Fruit fly (Drosophila melanogaster) whole organism, embryonic: Measurements from ENCODE around the gene Tcs6.

Source experiments
- Awh ChIP-seq: fragments of 200-800 bp; sonication (Bioruptor generic); IDR thresholded peaks from 2 replicates; pipeline ENCODE4, ENCODE4 v1.3.6; 2022; ENCODE audit warnings: missing biosample characterization, missing genetic modification characterization
- Bteb2 ChIP-seq: fragments of 200-800 bp; sonication (Bioruptor generic); optimal IDR thresholded peaks from 2 replicates; lab custom pipeline; 2016; ENCODE audit warnings: missing biosample characterization, missing genetic modification characterization
- CG10462 ChIP-seq: fragments of 200-800 bp; sonication (Bioruptor generic); optimal IDR thresholded peaks from 2 replicates; lab custom pipeline; 2016; ENCODE audit warnings: missing biosample characterization, missing genetic modification characterization
- CG12219 ChIP-seq: fragments of 200-800 bp; sonication (Bioruptor generic); optimal IDR thresholded peaks from 3 replicates; lab custom pipeline; 2018; ENCODE audit warnings: missing biosample characterization, mild to moderate bottlenecking, missing genetic modification characterization
- CG12659 ChIP-seq: fragments of 200-800 bp; sonication (Bioruptor generic); optimal IDR thresholded peaks from 3 replicates; lab custom pipeline; 2017; ENCODE audit warnings: mild to moderate bottlenecking, missing biosample characterization, missing genetic modification reagents, missing genetic modification characterization
- CG14050 ChIP-seq: fragments of 200-800 bp; sonication (Bioruptor generic); IDR thresholded peaks from 3 replicates; pipeline ENCODE4 v1.3.6; 2022; ENCODE audit warnings: missing biosample characterization, missing genetic modification characterization
- CG14667 ChIP-seq: fragments of 200-800 bp; sonication (Bioruptor generic); IDR thresholded peaks from 2 replicates; pipeline ENCODE4 v1.3.6; 2022; ENCODE audit warnings: missing biosample characterization, missing genetic modification characterization
- CG15269 ChIP-seq: fragments of 200-800 bp; sonication (Bioruptor generic); optimal IDR thresholded peaks from 2 replicates; lab custom pipeline; 2018; ENCODE audit warnings: missing biosample characterization, mild to moderate bottlenecking, missing genetic modification characterization, moderate library complexity
- CG17385 ChIP-seq: fragments of 200-800 bp; sonication (Bioruptor generic); optimal IDR thresholded peaks from 3 replicates; lab custom pipeline; 2018; ENCODE audit warnings: missing biosample characterization, mild to moderate bottlenecking, missing genetic modification characterization
- CG18599 ChIP-seq: fragments of 200-800 bp; sonication (Bioruptor generic); optimal IDR thresholded peaks from 3 replicates; lab custom pipeline; 2017; ENCODE audit warnings: missing biosample characterization, missing genetic modification characterization, mild to moderate bottlenecking, moderate library complexity, missing genetic modification reagents
- CG2199 ChIP-seq: fragments of 200-800 bp; sonication (Bioruptor generic); IDR thresholded peaks from 3 replicates; pipeline ENCODE4 v1.3.6; 2022; ENCODE audit warnings: missing biosample characterization, missing genetic modification characterization
- CG2889 ChIP-seq: fragments of 200-800 bp; sonication (Bioruptor generic); IDR thresholded peaks from 3 replicates; pipeline ENCODE4 v1.3.6; 2022; ENCODE audit warnings: missing biosample characterization, missing genetic modification characterization
- CG31224 ChIP-seq: fragments of 200-800 bp; sonication (Bioruptor generic); IDR thresholded peaks from 2 replicates; pipeline ENCODE4 v1.3.6; 2022; ENCODE audit warnings: missing biosample characterization, missing genetic modification characterization
- CG4617 ChIP-seq: fragments of 200-800 bp; sonication (Bioruptor generic); optimal IDR thresholded peaks from 3 replicates; lab custom pipeline; 2016; ENCODE audit warnings: missing biosample characterization, missing genetic modification characterization, borderline replicate concordance
- CG6854 ChIP-seq: fragments of 200-800 bp; sonication (Bioruptor generic); optimal IDR thresholded peaks from 3 replicates; lab custom pipeline; 2017; ENCODE audit warnings: missing biosample characterization, mild to moderate bottlenecking, missing genetic modification characterization
- CG7556 ChIP-seq: fragments of 200-800 bp; sonication (Bioruptor generic); optimal IDR thresholded peaks from 2 replicates; lab custom pipeline; 2017; ENCODE audit warnings: missing biosample characterization, mild to moderate bottlenecking, missing genetic modification characterization
- CG7786 ChIP-seq: fragments of 200-800 bp; sonication (Bioruptor generic); optimal IDR thresholded peaks from 2 replicates; lab custom pipeline; 2016; ENCODE audit warnings: missing biosample characterization, missing genetic modification characterization
- CG8388 ChIP-seq: fragments of 200-800 bp; sonication (Bioruptor generic); optimal IDR thresholded peaks from 2 replicates; lab custom pipeline; 2019; ENCODE audit warnings: missing biosample characterization, mild to moderate bottlenecking, missing genetic modification characterization, moderate library complexity
- CG9437 ChIP-seq: fragments of 200-800 bp; sonication (Bioruptor generic); optimal IDR thresholded peaks from 2 replicates; lab custom pipeline; 2018; ENCODE audit warnings: missing biosample characterization, mild to moderate bottlenecking, missing genetic modification characterization
- CG9817 ChIP-seq: fragments of 200-800 bp; sonication (Bioruptor generic); optimal IDR thresholded peaks from 2 replicates; lab custom pipeline; 2018; ENCODE audit warnings: missing biosample characterization, mild to moderate bottlenecking, missing genetic modification characterization, moderate library complexity
- Gug ChIP-seq: fragments of 200-800 bp; sonication (Bioruptor generic); IDR thresholded peaks from 4 replicates; pipeline ENCODE4 v1.3.6; 2022; ENCODE audit warnings: missing biosample characterization, missing genetic modification characterization
- H15 ChIP-seq: fragments of 200-800 bp; sonication (Bioruptor generic); IDR thresholded peaks from 3 replicates; pipeline ENCODE4 v1.3.6; 2022; ENCODE audit warnings: missing biosample characterization, missing genetic modification characterization
- HLH4C ChIP-seq: fragments of 200-800 bp; sonication (Bioruptor generic); IDR thresholded peaks from 3 replicates; pipeline ENCODE4 v1.3.6; 2022; ENCODE audit warnings: missing biosample characterization, missing genetic modification characterization; ENCODE audit not compliant: partially characterized antibody
- Hr39 ChIP-seq: fragments of >200 bp; optimal IDR thresholded peaks from 2 replicates; lab custom pipeline; 2017
- Lpt ChIP-seq: fragments of >200 bp; optimal IDR thresholded peaks from 2 replicates; lab custom pipeline; 2018; ENCODE audit warnings: missing biosample characterization, missing genetic modification characterization
- MBD-R2 ChIP-seq: fragments of 200-800 bp; sonication (Bioruptor generic); IDR thresholded peaks from 2 replicates; pipeline ENCODE4 v1.3.6; 2022; ENCODE audit warnings: missing biosample characterization, missing genetic modification characterization
- Max ChIP-seq: fragments of 200-800 bp; sonication (Bioruptor generic); optimal IDR thresholded peaks from 2 replicates; lab custom pipeline; 2016; ENCODE audit warnings: missing biosample characterization, mild to moderate bottlenecking, missing genetic modification characterization
- Nf-YA ChIP-seq: fragments of 200-800 bp; sonication (Bioruptor generic); IDR thresholded peaks from 2 replicates; pipeline ENCODE4 v1.3.6; 2022; ENCODE audit warnings: missing biosample characterization, missing genetic modification characterization
- Nf-YC ChIP-seq: fragments of 200-800 bp; optimal IDR thresholded peaks from 3 replicates; lab custom pipeline; 2019; ENCODE audit warnings: missing biosample characterization, mild to moderate bottlenecking, missing genetic modification characterization, moderate library complexity
- Oaz ChIP-seq: fragments of 200-800 bp; sonication (Bioruptor generic); IDR thresholded peaks from 2 replicates; pipeline ENCODE4 v1.3.6; 2022; ENCODE audit warnings: missing biosample characterization, missing genetic modification characterization
- Ssrp ChIP-seq: fragments of 200-800 bp; sonication (Bioruptor generic); optimal IDR thresholded peaks from 2 replicates; lab custom pipeline; 2018; ENCODE audit warnings: missing biosample characterization, mild to moderate bottlenecking, missing genetic modification characterization, moderate library complexity
- Usf ChIP-seq: fragments of 200-800 bp; sonication (Bioruptor generic); optimal IDR thresholded peaks from 2 replicates; lab custom pipeline; 2017; ENCODE audit warnings: missing genotype, missing biosample characterization, missing genetic modification characterization
- ara ChIP-seq: fragments of 200-800 bp; sonication (Bioruptor generic); IDR thresholded peaks from 2 replicates; pipeline ENCODE4 v1.3.6; 2022; ENCODE audit warnings: missing biosample characterization, missing genetic modification characterization
- bigmax ChIP-seq: fragments of 200-800 bp; sonication (Bioruptor generic); optimal IDR thresholded peaks from 2 replicates; lab custom pipeline; 2018; ENCODE audit warnings: missing biosample characterization, mild to moderate bottlenecking, missing genetic modification characterization
- corto ChIP-seq: fragments of 200-800 bp; sonication (Bioruptor generic); optimal IDR thresholded peaks from 2 replicates; lab custom pipeline; 2016; ENCODE audit warnings: missing biosample characterization, mild to moderate bottlenecking, missing genetic modification characterization, moderate library complexity
- croc ChIP-seq: fragments of 200-800 bp; sonication (Bioruptor generic); conservative IDR thresholded peaks from 3 replicates; pipeline ENCODE4 v1.3.6; 2022; ENCODE audit warnings: missing biosample characterization, missing genetic modification characterization
- dati ChIP-seq: fragments of 200-800 bp; sonication (Bioruptor generic); IDR thresholded peaks from 2 replicates; pipeline ENCODE4 v1.3.6; 2022; ENCODE audit warnings: missing biosample characterization, missing genetic modification characterization
- dmrt99B ChIP-seq: fragments of 200-800 bp; sonication (Bioruptor generic); optimal IDR thresholded peaks from 2 replicates; lab custom pipeline; 2018; ENCODE audit warnings: missing biosample characterization, mild to moderate bottlenecking, missing genetic modification characterization, moderate library complexity
- dysf ChIP-seq: fragments of 200-800 bp; sonication (Bioruptor generic); IDR thresholded peaks from 3 replicates; pipeline ENCODE4 v1.3.6; 2022; ENCODE audit warnings: missing biosample characterization, missing genetic modification characterization
- gem ChIP-seq: fragments of 200-800 bp; sonication (Bioruptor generic); optimal IDR thresholded peaks from 2 replicates; lab custom pipeline; 2019; ENCODE audit warnings: missing biosample characterization, mild to moderate bottlenecking, missing genetic modification characterization, moderate library complexity
- h ChIP-seq: fragments of >200 bp; optimal IDR thresholded peaks from 2 replicates; lab custom pipeline; 2017
- hkb ChIP-seq, 2 experiments: fragments of 200-800 bp in 1 of 2; fragments of >200 bp in 1 of 2; sonication (Bioruptor generic) in 1 of 2; IDR thresholded peaks in 1 of 2; optimal IDR thresholded peaks in 1 of 2; 2 replicates each; pipeline versions ENCODE4 v1.3.6 to Lab custom; 2017 to 2022; ENCODE audit warnings: missing biosample characterization in 1 of 2, missing genetic modification characterization in 1 of 2
- kni ChIP-seq: fragments of 200-800 bp; sonication (Bioruptor generic); optimal IDR thresholded peaks from 3 replicates; lab custom pipeline; 2017; ENCODE audit warnings: mild to moderate bottlenecking, missing biosample characterization, missing genetic modification reagents, missing genetic modification characterization
- mirr ChIP-seq: fragments of 200-800 bp; sonication (Bioruptor generic); optimal IDR thresholded peaks from 3 replicates; lab custom pipeline; 2018; ENCODE audit warnings: missing biosample characterization, mild to moderate bottlenecking, missing genetic modification characterization
- nom ChIP-seq: fragments of 200-800 bp; sonication (Bioruptor generic); optimal IDR thresholded peaks from 2 replicates; lab custom pipeline; 2017; ENCODE audit warnings: missing biosample characterization, missing genetic modification characterization, mild to moderate bottlenecking, moderate library complexity, missing genetic modification reagents
- sima ChIP-seq: fragments of 200-800 bp; sonication (Bioruptor generic); optimal IDR thresholded peaks from 2 replicates; lab custom pipeline; 2016; ENCODE audit warnings: missing biosample characterization, missing genetic modification characterization
- sr ChIP-seq: fragments of 200-800 bp; sonication (Bioruptor generic); IDR thresholded peaks from 3 replicates; pipeline ENCODE4 v1.3.6; 2022; ENCODE audit warnings: missing biosample characterization, missing genetic modification characterization
- tin ChIP-seq: fragments of 200-800 bp; sonication (Bioruptor generic); optimal IDR thresholded peaks from 3 replicates; lab custom pipeline; 2016; ENCODE audit warnings: missing biosample characterization, missing genetic modification characterization
- ttk ChIP-seq: fragments of 200-800 bp; sonication (Bioruptor generic); IDR thresholded peaks from 2 replicates; pipeline ENCODE4 v2.1.2; 2022; ENCODE audit warnings: missing biosample characterization, missing genetic modification characterization
- vnd ChIP-seq: fragments of 200-800 bp; sonication (Bioruptor generic); IDR thresholded peaks from 3 replicates; pipeline ENCODE4 v1.3.6; 2022; ENCODE audit warnings: missing biosample characterization, missing genetic modification characterization; ENCODE audit not compliant: partially characterized antibody

The Tcs6 gene

DNA sequence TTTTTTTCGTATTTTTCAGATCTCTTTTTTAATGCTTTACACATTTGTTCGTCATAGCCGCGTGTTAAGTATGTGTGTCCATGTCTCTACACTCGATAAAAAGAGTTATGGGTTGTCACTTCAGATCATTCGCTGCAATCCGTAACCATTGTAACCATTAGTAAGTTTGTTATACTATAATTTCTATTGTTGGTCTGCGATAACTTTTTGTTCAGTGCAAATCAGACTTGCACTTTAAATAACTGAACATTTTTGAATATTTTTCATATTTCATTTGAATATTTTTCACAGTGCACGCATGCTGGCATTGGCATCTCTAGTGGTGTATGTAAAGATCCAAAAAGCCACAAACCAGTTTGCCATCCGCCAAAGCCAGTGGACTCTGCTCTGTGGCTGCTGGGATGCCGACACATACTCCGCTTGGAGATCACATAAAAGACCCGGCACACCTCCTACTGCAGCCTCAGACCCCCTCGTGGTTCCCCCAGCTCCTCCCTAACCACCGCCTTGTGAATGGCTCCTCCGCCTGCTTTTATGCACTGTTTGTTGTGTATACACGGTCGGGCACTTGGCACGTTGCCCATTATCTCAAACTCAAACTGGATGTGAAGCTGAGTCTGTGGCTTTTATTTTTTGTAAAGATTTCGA, 49.0 kb downstream of the Tcs6 start (continued):
- peak; percentile 90 for TF ChIP-seq tin (GFP tag; lab: Kevin White, UChicago)
- TF ChIP-seq CG10462 (GFP tag; lab: Kevin White, UChicago) = peak; percentile 76
- TF ChIP-seq CG8388 (GFP tag; lab: Kevin White, UChicago) = peak; percentile 88
- peak; percentile 86 for TF ChIP-seq Ssrp (tag; lab: Kevin White, UChicago)
- TF ChIP-seq mirr (GFP tag; lab: Kevin White, UChicago) = no peak
- TF ChIP-seq CG12219 = peak; percentile 93
- peak; percentile 75 for TF ChIP-seq Usf (GFP tag; lab: Kevin White, UChicago)
- no peak for TF ChIP-seq h
- peak; percentile 87 for TF ChIP-seq CG12659
- no peak for TF ChIP-seq bigmax (GFP tag; lab: Kevin White, UChicago)
- TF ChIP-seq dysf = peak; percentile 92
- TF ChIP-seq hkb (optimal IDR thresholded peaks at IDR 0.05; lab: Kevin White, UChicago) = no peak
- peak; percentile 88 for TF ChIP-seq hkb (GFP tag; IDR thresholded peaks at IDR 0.05; lab: Robert Waterston, UW)
- peak; percentile 90 for TF ChIP-seq CG7556 (GFP tag; lab: Kevin White, UChicago)
- peak; percentile 81 for TF ChIP-seq Gug (GFP tag; lab: Robert Waterston, UW)
- peak; percentile 83 for TF ChIP-seq croc (GFP tag; lab: Robert Waterston, UW)
- TF ChIP-seq gem (tag; lab: Kevin White, UChicago) = peak; percentile 94
- TF ChIP-seq ttk = peak; percentile 85
- TF ChIP-seq CG14050 (GFP tag; lab: Robert Waterston, UW) = peak; percentile 83
- peak; percentile 62 for TF ChIP-seq kni
- TF ChIP-seq Oaz (GFP tag; lab: Robert Waterston, UW) = peak; percentile 69
- TF ChIP-seq MBD-R2 (GFP tag; lab: Robert Waterston, UW) = peak; percentile 46; the same call in 1 of the 2 replicates
- peak; percentile 93 for TF ChIP-seq dmrt99B (tag; lab: Kevin White, UChicago)
- peak; percentile 78 for TF ChIP-seq CG9817
- peak; percentile 71 for TF ChIP-seq dati (GFP tag; lab: Robert Waterston, UW)
- TF ChIP-seq CG2199 (GFP tag; lab: Robert Waterston, UW) = 0 out of 3 replicates have a peak, but pooled peaks have one; percentile 47
- peak; percentile 76 for TF ChIP-seq Bteb2 (GFP tag; lab: Kevin White, UChicago)
- TF ChIP-seq Nf-YA (GFP tag; lab: Robert Waterston, UW) = peak; percentile 60; the same call in 1 of the 2 replicates
- TF ChIP-seq CG31224 (GFP tag; lab: Robert Waterston, UW) = 0 out of 2 replicates have a peak, but pooled peaks have one; percentile 37
- peak; percentile 85 for TF ChIP-seq CG17385 (GFP tag; lab: Kevin White, UChicago)
- no peak for TF ChIP-seq Hr39 (lab: Kevin White, UChicago)
- TF ChIP-seq CG2889 (GFP tag; lab: Robert Waterston, UW) = peak; percentile 44; the same call in 1 of the 3 replicates
- peak; percentile 54 for TF ChIP-seq CG4617 (GFP tag; lab: Kevin White, UChicago)
- TF ChIP-seq Nf-YC (tag; lab: Kevin White, UChicago) = peak; percentile 72
- TF ChIP-seq nom (GFP tag; lab: Kevin White, UChicago) = peak; percentile 94
- TF ChIP-seq corto = peak; percentile 92
- TF ChIP-seq Max (GFP tag; lab: Kevin White, UChicago) = peak; percentile 82
- peak; percentile 84 for TF ChIP-seq CG14667 (GFP tag; lab: Robert Waterston, UW)
- TF ChIP-seq Awh (GFP tag; lab: Robert Waterston, UW) = peak; percentile 89
- TF ChIP-seq H15 = peak; percentile 85
- TF ChIP-seq CG15269 (tag; lab: Kevin White, UChicago) = peak; percentile 88
- TF ChIP-seq CG6854 (GFP tag; lab: Kevin White, UChicago) = peak; percentile 75
- TF ChIP-seq CG18599 (GFP tag; lab: Kevin White, UChicago) = peak; percentile 89
- peak; percentile 84 for TF ChIP-seq CG7786 (GFP tag; lab: Kevin White, UChicago)
- no peak for TF ChIP-seq HLH4C (GFP tag; lab: Robert Waterston, UW)
- peak; percentile 57; the same call in 1 of the 3 replicates for TF ChIP-seq sr (GFP tag; lab: Robert Waterston, UW)
- peak; percentile 84 for TF ChIP-seq ara
- peak; percentile 83 for TF ChIP-seq CG9437 (GFP tag; lab: Kevin White, UChicago)
- no peak for TF ChIP-seq vnd (GFP tag; lab: Robert Waterston, UW)
- TF ChIP-seq Lpt = no peak
- peak; percentile 50 for TF ChIP-seq sima
